Fruit fly (Drosophila melanogaster) whole organism, pupa: ENCODE measurements around the gene CAH5.

Experiments used
- CG10348 ChIP-seq: fragments of 200-800 bp; sonication (Bioruptor generic); IDR thresholded peaks from 2 replicates; pipeline ENCODE4 v1.3.6; 2022; ENCODE audit warnings: missing biosample characterization, missing genetic modification characterization
- CG12605 ChIP-seq: fragments of 200-800 bp; sonication (Bioruptor generic); IDR thresholded peaks from 2 replicates; pipeline ENCODE4 v1.3.6; 2022; ENCODE audit warnings: missing biosample characterization, missing genetic modification characterization
- CG13204 ChIP-seq: fragments of 200-800 bp; sonication (Bioruptor generic); optimal IDR thresholded peaks from 2 replicates; lab custom pipeline; 2018; ENCODE audit warnings: missing biosample characterization, mild to moderate bottlenecking, missing genetic modification characterization, moderate library complexity
- CG14655 ChIP-seq: fragments of 200-800 bp; sonication (Bioruptor generic); optimal IDR thresholded peaks from 3 replicates; lab custom pipeline; 2017; ENCODE audit warnings: mild to moderate bottlenecking, missing biosample characterization, missing genetic modification reagents, missing genetic modification characterization
- CG15710 ChIP-seq: fragments of 200-800 bp; sonication (Bioruptor generic); optimal IDR thresholded peaks from 2 replicates; lab custom pipeline; 2018; ENCODE audit warnings: missing biosample characterization, mild to moderate bottlenecking, missing genetic modification characterization, moderate library complexity
- CG17806 ChIP-seq: fragments of 200-800 bp; sonication (Bioruptor generic); optimal IDR thresholded peaks from 2 replicates; lab custom pipeline; 2018; ENCODE audit warnings: missing biosample characterization, mild to moderate bottlenecking, missing genetic modification characterization, moderate library complexity
- CG34367 ChIP-seq: fragments of 200-800 bp; sonication (Bioruptor generic); optimal IDR thresholded peaks from 2 replicates; lab custom pipeline; 2018; ENCODE audit warnings: missing biosample characterization, mild to moderate bottlenecking, missing genetic modification characterization
- CG4496 ChIP-seq: fragments of 200-800 bp; sonication (Bioruptor generic); IDR thresholded peaks from 3 replicates; pipeline ENCODE4 v1.3.6; 2022; ENCODE audit warnings: missing biosample characterization, missing genetic modification characterization
- CG8159 ChIP-seq: fragments of 200-800 bp; sonication (Bioruptor generic); optimal IDR thresholded peaks from 3 replicates; lab custom pipeline; 2018; ENCODE audit warnings: missing biosample characterization, mild to moderate bottlenecking, missing genetic modification characterization, moderate library complexity
- CG8301 ChIP-seq: fragments of 200-800 bp; sonication (Bioruptor generic); optimal IDR thresholded peaks from 2 replicates; lab custom pipeline; 2018; ENCODE audit warnings: missing biosample characterization, mild to moderate bottlenecking, missing genetic modification characterization
- CG9948 ChIP-seq: fragments of 200-800 bp; sonication (Bioruptor generic); optimal IDR thresholded peaks from 2 replicates; lab custom pipeline; 2018; ENCODE audit warnings: missing biosample characterization, mild to moderate bottlenecking, missing genetic modification characterization, moderate library complexity
- D1 ChIP-seq: fragments of 200-800 bp; sonication (Bioruptor generic); optimal IDR thresholded peaks from 2 replicates; lab custom pipeline; 2018; ENCODE audit warnings: missing biosample characterization, mild to moderate bottlenecking, missing genetic modification characterization, moderate library complexity
- EcR ChIP-seq: fragments of 200-800 bp; sonication (Bioruptor generic); optimal IDR thresholded peaks from 3 replicates; lab custom pipeline; 2019; ENCODE audit warnings: missing biosample characterization, missing genetic modification characterization, mild to moderate bottlenecking, moderate library complexity, missing genetic modification reagents
- Ets98B ChIP-seq: fragments of 200-800 bp; sonication (Bioruptor generic); IDR thresholded peaks from 2 replicates; pipeline ENCODE4 v1.3.6; 2022; ENCODE audit warnings: missing biosample characterization, missing genetic modification characterization
- Pif1A ChIP-seq: fragments of 200-800 bp; sonication (Bioruptor generic); optimal IDR thresholded peaks from 3 replicates; lab custom pipeline; 2016; ENCODE audit warnings: missing biosample characterization, missing genetic modification characterization
- Pif1B ChIP-seq: fragments of 200-800 bp; sonication (Bioruptor generic); optimal IDR thresholded peaks from 3 replicates; lab custom pipeline; 2016; ENCODE audit warnings: missing biosample characterization, missing genetic modification characterization
- Snoo ChIP-seq: fragments of 200-800 bp; sonication (Bioruptor generic); optimal IDR thresholded peaks from 3 replicates; lab custom pipeline; 2017; ENCODE audit warnings: missing biosample characterization, mild to moderate bottlenecking, missing genetic modification characterization, inconsistent platforms
- fd96Ca ChIP-seq: fragments of 200-800 bp; sonication (Bioruptor generic); IDR thresholded peaks from 3 replicates; pipeline ENCODE4 v1.3.6; 2022; ENCODE audit warnings: missing biosample characterization, missing genetic modification characterization
- gl ChIP-seq: fragments of 200-800 bp; sonication (Bioruptor generic); optimal IDR thresholded peaks from 2 replicates; lab custom pipeline; 2018; ENCODE audit warnings: missing biosample characterization, mild to moderate bottlenecking, missing genetic modification characterization
- rn ChIP-seq: fragments of 200-800 bp; sonication (Bioruptor generic); IDR thresholded peaks from 2 replicates; pipeline ENCODE4 v1.3.6; 2022; ENCODE audit warnings: missing biosample characterization, missing genetic modification characterization

The CAH5 gene

DNA sequence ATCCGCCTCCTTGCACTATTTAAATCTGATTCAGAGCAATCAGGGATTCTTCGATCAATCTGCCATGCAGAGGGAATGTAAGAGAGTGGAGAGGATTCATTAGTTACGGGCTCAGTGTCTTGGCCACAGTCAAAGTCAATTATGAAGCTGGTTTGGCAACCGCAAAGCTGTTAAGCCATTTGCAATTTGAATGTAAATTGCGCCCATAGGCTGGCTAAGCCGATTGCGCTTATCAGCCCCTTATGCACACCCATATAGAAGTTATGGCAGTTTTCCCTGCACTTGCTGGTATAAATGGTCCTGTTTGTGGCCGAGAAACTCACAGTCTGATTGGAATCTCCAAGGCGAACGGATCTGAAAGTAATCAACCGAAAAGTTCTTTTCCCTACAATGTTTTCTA is at the start of gene CAH5:
TSS of gene CAH5 (plus strand) at position 301 of the 400 bp plus-strand sequence.
- TF ChIP-seq CG4496 (GFP tag; lab: Robert Waterston, UW) (no peak), CG17806 (no peak), CG8159 (tag; lab: Kevin White, UChicago) (no peak), fd96Ca (no peak), Snoo (tag; lab: Kevin White, UChicago) (no peak), Pif1A (GFP tag; lab: Kevin White, UChicago) (no peak), Ets98B (GFP tag; lab: Robert Waterston, UW) (no peak), CG9948 (no peak), D1 (tag; lab: Kevin White, UChicago) (no peak), CG14655 (no peak), CG15710 (no peak), CG13204 (GFP tag; lab: Kevin White, UChicago) (no peak), CG12605 (GFP tag; lab: Robert Waterston, UW) (no peak), rn (no peak), CG34367 (tag; lab: Kevin White, UChicago) (no peak), CG8301 (tag; lab: Kevin White, UChicago) (no peak), gl (no peak), EcR (no peak)

DNA sequence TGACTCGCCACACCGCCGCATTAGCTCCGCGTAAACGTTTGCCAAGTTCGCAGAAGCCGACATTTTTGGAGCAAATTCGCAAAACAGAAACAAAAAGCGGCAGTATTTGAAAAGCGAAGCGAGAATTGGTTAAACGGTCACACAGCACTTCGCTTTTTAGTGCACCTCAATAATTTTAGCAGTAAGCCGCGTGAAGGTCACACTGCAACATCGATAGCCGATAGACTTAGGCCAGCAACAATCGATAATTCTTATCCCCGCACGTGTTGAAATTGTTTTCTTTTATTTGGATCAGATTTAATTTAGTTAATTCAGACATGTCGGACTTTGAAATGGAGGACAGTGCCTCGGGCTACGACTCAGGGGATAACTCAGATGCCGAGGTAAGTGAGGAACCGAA is 49.2 kb upstream of the CAH5 start, which contains the start of the genes Zwilch and CG1542:
TSS of gene Zwilch (minus strand) at position 150 of the 400 bp plus-strand sequence.
TSS of gene CG1542 (plus strand) at position 232 of the 400 bp plus-strand sequence.
- TF ChIP-seq EcR (no peak), D1 (tag; lab: Kevin White, UChicago) (no peak), CG8159 (tag; lab: Kevin White, UChicago) (no peak), Ets98B (GFP tag; lab: Robert Waterston, UW) (no peak), CG17806 (no peak), CG10348 (GFP tag; lab: Robert Waterston, UW) (no peak), CG34367 (tag; lab: Kevin White, UChicago) (no peak), fd96Ca (no peak), rn (no peak)

DNA sequence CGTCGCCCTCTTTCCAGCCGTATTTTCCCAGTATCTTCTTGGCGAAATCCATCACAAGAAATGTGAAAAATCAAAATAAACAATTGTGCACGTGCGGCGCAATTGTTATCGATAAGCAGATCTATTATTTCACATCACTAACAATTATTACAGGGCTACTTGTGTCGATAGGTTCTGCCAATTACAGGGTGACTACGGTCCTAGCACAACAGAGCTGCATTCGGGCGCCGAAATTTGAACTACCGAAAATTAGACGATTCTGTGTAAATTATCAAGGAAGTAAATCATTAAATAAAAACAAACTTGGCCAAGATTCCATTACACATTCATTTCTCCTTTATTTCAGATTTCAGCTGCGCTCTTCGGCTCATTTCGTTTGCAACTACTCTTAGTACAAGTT is 46.6 kb upstream of the CAH5 start, which contains the start of gene CG15561:
TSS of gene CG15561 (minus strand) at position 113 of the 400 bp plus-strand sequence.
- TF ChIP-seq D1 (tag; lab: Kevin White, UChicago) (no peak), Ets98B (GFP tag; lab: Robert Waterston, UW) (no peak), rn (no peak), CG8301 (tag; lab: Kevin White, UChicago) (no peak), CG9948 (no peak), CG13204 (GFP tag; lab: Kevin White, UChicago) (no peak), CG8159 (tag; lab: Kevin White, UChicago) (no peak), Pif1A (GFP tag; lab: Kevin White, UChicago) (no peak), gl (no peak), CG14655 (no peak), CG12605 (GFP tag; lab: Robert Waterston, UW) (no peak), CG15710 (no peak)

DNA sequence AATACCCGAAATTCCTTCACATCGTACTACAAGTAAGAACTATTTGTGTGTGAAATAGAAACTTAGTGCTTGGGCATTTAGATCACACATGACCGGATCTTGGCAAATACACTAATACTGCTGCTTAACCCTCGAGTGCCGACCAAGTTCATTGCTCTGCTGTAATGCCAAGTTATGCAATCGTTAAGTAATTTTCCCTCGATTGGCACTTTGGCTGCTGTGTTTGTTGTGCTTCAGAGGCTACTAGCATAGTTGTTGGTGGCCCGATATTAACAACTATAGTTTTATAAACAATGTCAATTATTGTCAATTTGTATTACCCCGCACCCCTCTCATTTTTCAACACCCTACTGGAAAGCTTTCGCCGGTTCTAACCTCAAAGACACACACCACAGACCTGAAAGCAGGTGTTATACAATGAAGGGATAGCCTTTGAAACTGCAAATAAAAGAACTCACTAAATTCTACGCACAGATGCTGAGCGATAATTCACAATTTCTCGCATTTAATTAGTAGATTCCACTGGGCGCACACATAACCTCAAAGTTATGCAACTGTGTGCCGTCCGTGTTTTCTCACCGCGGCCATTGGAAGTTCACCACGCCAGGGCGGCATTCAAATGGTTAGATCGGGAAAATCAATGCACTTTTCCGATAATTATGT is 44.1 kb upstream of the CAH5 start:
- TF ChIP-seq EcR (peak; percentile 85), CG15710 (no peak)

DNA sequence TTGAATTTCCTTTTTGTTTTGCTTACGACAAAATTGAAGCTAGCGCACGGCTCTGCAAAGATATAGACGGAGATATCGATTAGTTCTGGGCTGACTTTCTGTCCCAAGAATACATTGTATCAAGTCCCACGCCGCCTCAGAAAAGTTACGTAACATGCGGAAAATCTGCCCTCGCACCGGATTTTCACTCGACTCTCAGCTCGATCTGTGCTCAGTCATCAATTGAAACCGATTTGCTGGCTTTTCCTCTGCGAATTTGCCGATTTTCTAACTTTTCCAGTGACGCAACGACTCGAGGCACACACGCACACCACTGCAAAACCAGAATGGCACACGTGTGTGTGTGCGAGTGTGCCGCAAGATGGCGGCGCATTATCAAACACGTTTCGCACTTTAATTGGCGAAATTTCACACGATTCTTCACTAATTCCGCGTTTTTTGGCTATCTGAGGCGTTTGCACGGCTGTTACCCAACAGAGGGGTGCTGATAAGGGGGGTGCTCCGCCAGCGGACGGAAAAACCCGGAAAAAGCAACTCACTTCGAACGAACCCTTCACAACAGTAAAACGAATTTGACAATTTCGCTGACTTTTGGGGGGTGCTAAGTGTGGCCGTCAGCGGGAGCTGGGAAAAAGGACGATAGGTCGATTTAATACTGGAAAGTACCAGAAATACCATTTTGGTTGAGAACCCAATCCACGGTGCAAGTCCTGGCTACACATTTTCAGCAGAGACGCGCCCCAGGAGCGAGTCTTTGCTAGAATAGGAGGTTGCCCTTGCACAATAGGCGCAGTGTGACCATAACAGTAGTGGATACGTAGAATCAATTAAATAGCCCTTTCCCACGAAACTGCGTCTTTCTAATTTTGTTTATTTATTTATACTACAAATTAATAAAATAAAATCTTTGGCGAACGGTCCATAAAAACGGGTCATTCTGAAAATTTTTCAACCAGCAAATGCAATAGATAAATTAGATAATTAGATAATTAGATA is 43.1 kb upstream of the CAH5 start, which contains the start of gene ATPsynC:
TSS of gene ATPsynC (minus strand) at position 634 of the 996 bp plus-strand sequence.
- TF ChIP-seq Snoo (tag; lab: Kevin White, UChicago) (peak; percentile 28), CG15710 (no peak), CG9948 (no peak), CG14655 (no peak), Pif1B (GFP tag; lab: Kevin White, UChicago) (no peak), EcR (peak; percentile 60), CG17806 (peak; percentile 10), CG8159 (tag; lab: Kevin White, UChicago) (peak; percentile 11), CG4496 (GFP tag; lab: Robert Waterston, UW) (no peak)

DNA sequence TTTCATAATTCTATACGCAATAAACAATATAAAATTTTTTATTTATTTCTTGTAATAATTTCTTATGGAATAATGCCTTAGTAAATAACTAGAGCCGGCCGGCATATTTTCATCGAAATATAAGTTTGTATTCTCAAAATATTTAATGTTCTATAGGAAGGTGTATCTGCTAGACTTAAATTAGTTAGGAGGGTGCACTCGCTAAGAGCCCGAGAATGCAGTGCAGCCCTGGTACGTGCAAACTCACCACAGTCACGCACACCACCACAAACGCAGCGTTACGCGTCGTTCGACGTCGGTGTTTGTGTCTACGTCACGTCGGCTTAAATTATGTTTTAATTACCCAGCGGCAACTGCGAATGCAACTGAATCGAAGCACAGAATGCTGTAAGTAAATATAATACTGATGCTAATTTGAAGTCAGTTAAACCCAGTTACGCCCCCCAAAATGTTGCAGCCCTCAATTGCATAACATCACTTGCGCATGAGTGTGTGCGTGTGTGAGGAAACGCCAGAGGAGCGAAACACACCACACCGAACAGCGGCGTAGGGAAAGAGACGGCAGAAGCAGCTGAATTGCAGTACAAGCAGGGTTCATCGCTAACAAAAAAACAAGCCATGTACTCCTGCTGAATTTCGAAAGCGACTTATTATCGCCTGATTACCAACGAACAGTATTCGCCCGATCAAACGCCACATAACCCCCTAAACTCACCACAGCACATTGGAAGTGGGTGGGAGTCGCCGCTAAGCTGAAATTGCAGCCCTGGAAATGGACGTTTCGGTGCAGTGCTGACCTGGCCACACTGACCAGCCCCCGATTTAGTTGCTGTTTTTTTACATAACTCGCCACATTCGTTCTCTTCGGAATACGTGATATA is 41.7 kb upstream of the CAH5 start, which contains the start of gene CG12054:
TSS of gene CG12054 (plus strand) at position 247 of the 881 bp plus-strand sequence.
- TF ChIP-seq CG13204 (GFP tag; lab: Kevin White, UChicago): no peak
- no peak for TF ChIP-seq Pif1B (GFP tag; lab: Kevin White, UChicago)
